Worm (Caenorhabditis elegans): ENCODE measurements around the gene ugt-7.

ce11 chrV:5001386-5001785 is 1.0 kb upstream of the ugt-7 start, which contains the start of gene srr-8:
- TF ChIP-seq fkh-10 (GFP tag; optimal IDR thresholded peaks at IDR 0.05) (no peak), nhr-232 (tag; optimal IDR thresholded peaks at IDR 0.05) (no peak), fkh-6 (tag; optimal IDR thresholded peaks at IDR 0.05) (no peak), ceh-9 (tag; optimal IDR thresholded peaks at IDR 0.05) (no peak), unc-42 (tag; optimal IDR thresholded peaks at IDR 0.05) (no peak), lin-11 (tag; optimal IDR thresholded peaks at IDR 0.05) (no peak), dmd-4 (tag; optimal IDR thresholded peaks at IDR 0.05; ENCODE audit: borderline replicate concordance) (no peak)
